Fruit fly (Drosophila melanogaster) whole organism, prepupa: Measurements from ENCODE around the gene chas.
A peak's percentile ranks its signal among the peaks of the same experiment; 100 is the strongest.

ENCODE experiments used
- CG10631 ChIP-seq: fragments of 200-800 bp; sonication (Bioruptor generic); optimal IDR thresholded peaks from 2 replicates; lab custom pipeline; 2016; ENCODE audit warnings: missing biosample characterization, missing genetic modification characterization
- CG11294 ChIP-seq: fragments of 200-800 bp; sonication (Bioruptor generic); IDR thresholded peaks from 2 replicates; pipeline ENCODE4 v1.3.6; 2022; ENCODE audit warnings: missing biosample characterization, missing genetic modification characterization
- CG11762 ChIP-seq: fragments of 200-800 bp; sonication (Bioruptor generic); optimal IDR thresholded peaks from 3 replicates; lab custom pipeline; 2016; ENCODE audit warnings: missing biosample characterization, missing genetic modification characterization; ENCODE audit not compliant: insufficient read depth
- CG15336 ChIP-seq: fragments of 200-800 bp; sonication (Bioruptor generic); IDR thresholded peaks from 2 replicates; pipeline ENCODE4 v1.3.6; 2022; ENCODE audit warnings: missing biosample characterization, missing genetic modification characterization
- CG3032 ChIP-seq: fragments of 200-800 bp; optimal IDR thresholded peaks from 2 replicates; lab custom pipeline; 2019; ENCODE audit warnings: missing biosample characterization, mild to moderate bottlenecking, missing genetic modification characterization, moderate library complexity
- CG32006 ChIP-seq: fragments of 200-800 bp; sonication (Bioruptor generic); optimal IDR thresholded peaks from 3 replicates; lab custom pipeline; 2017; ENCODE audit warnings: missing biosample characterization, mild to moderate bottlenecking, missing genetic modification characterization
- CG34406 ChIP-seq: fragments of 200-800 bp; sonication (Bioruptor generic); optimal IDR thresholded peaks from 3 replicates; lab custom pipeline; 2016; ENCODE audit warnings: missing biosample characterization, missing genetic modification characterization
- CG4318 ChIP-seq: fragments of 200-800 bp; sonication (Bioruptor generic); optimal IDR thresholded peaks from 3 replicates; lab custom pipeline; 2017; ENCODE audit warnings: missing biosample characterization, mild to moderate bottlenecking, missing genetic modification characterization
- CG6276 ChIP-seq: fragments of 200-800 bp; sonication (Bioruptor generic); optimal IDR thresholded peaks from 2 replicates; lab custom pipeline; 2017; ENCODE audit warnings: missing biosample characterization, mild to moderate bottlenecking, missing genetic modification characterization
- CG6792 ChIP-seq: fragments of 200-800 bp; sonication (Bioruptor generic); optimal IDR thresholded peaks from 3 replicates; lab custom pipeline; 2016; ENCODE audit warnings: missing biosample characterization, missing genetic modification characterization
- CG6808 ChIP-seq: fragments of 200-800 bp; sonication (Bioruptor generic); optimal IDR thresholded peaks from 3 replicates; lab custom pipeline; 2017; ENCODE audit warnings: missing biosample characterization, missing genetic modification characterization, mild to moderate bottlenecking, moderate library complexity, missing genetic modification reagents
- CG6854 ChIP-seq: fragments of 200-800 bp; sonication (Bioruptor generic); optimal IDR thresholded peaks from 2 replicates; lab custom pipeline; 2017; ENCODE audit warnings: missing biosample characterization, mild to moderate bottlenecking, missing genetic modification characterization
- CG8119 ChIP-seq: fragments of 200-800 bp; sonication (Bioruptor generic); IDR thresholded peaks from 3 replicates; pipeline ENCODE4 v1.3.6; 2022; ENCODE audit warnings: missing biosample characterization, missing genetic modification characterization
- CG8319 ChIP-seq: fragments of 200-800 bp; sonication (Bioruptor generic); optimal IDR thresholded peaks from 3 replicates; lab custom pipeline; 2016; ENCODE audit warnings: missing biosample characterization, missing genetic modification characterization
- CG8632 ChIP-seq: fragments of 200-800 bp; sonication (Bioruptor generic); optimal IDR thresholded peaks from 3 replicates; lab custom pipeline; 2016; ENCODE audit warnings: missing biosample characterization, missing genetic modification characterization
- CG9139 ChIP-seq: fragments of 200-800 bp; sonication (Bioruptor generic); optimal IDR thresholded peaks from 3 replicates; lab custom pipeline; 2017; ENCODE audit warnings: missing biosample characterization, mild to moderate bottlenecking, missing genetic modification characterization
- Eip78C ChIP-seq: fragments of 200-800 bp; sonication (Bioruptor generic); peaks from one replicate; lab custom pipeline; 2016; ENCODE audit warnings: missing biosample characterization, missing genetic modification characterization
- Eip93F ChIP-seq: fragments of 200-800 bp; sonication (Bioruptor generic); optimal IDR thresholded peaks from 2 replicates; lab custom pipeline; 2016; ENCODE audit warnings: missing biosample characterization, mild to moderate bottlenecking, missing genetic modification characterization
- Ets96B ChIP-seq: fragments of 200-800 bp; optimal IDR thresholded peaks from 2 replicates; lab custom pipeline; 2019; ENCODE audit warnings: missing biosample characterization, mild to moderate bottlenecking, missing genetic modification characterization, moderate library complexity
- Gug ChIP-seq: fragments of 200-800 bp; sonication (Bioruptor generic); IDR thresholded peaks from 2 replicates; pipeline ENCODE4 v1.3.6; 2022; ENCODE audit warnings: missing biosample characterization, missing genetic modification characterization
- Hr39 ChIP-seq: fragments of 200-800 bp; sonication (Bioruptor generic); optimal IDR thresholded peaks from 2 replicates; lab custom pipeline; 2016; ENCODE audit warnings: missing biosample characterization, missing genetic modification characterization
- Met ChIP-seq: fragments of 200-800 bp; sonication (Bioruptor generic); optimal IDR thresholded peaks from 3 replicates; lab custom pipeline; 2016; ENCODE audit warnings: missing biosample characterization, missing genetic modification characterization
- Sox14 ChIP-seq: fragments of 200-800 bp; sonication (Bioruptor generic); optimal IDR thresholded peaks from 3 replicates; lab custom pipeline; 2016; ENCODE audit warnings: missing biosample characterization, missing genetic modification characterization
- fd59A ChIP-seq: fragments of 200-800 bp; sonication (Bioruptor generic); optimal IDR thresholded peaks from 2 replicates; lab custom pipeline; 2017; ENCODE audit warnings: missing biosample characterization, mild to moderate bottlenecking, missing genetic modification characterization, missing genetic modification reagents
- fd85E ChIP-seq: fragments of 200-800 bp; sonication (Bioruptor generic); optimal IDR thresholded peaks from 3 replicates; lab custom pipeline; 2016; ENCODE audit warnings: missing biosample characterization, missing genetic modification characterization
- fkh ChIP-seq: fragments of 200-800 bp; sonication (Bioruptor generic); optimal IDR thresholded peaks from 3 replicates; lab custom pipeline; 2017; ENCODE audit warnings: missing biosample characterization, mild to moderate bottlenecking, missing genetic modification characterization, moderate library complexity
- lz ChIP-seq: fragments of 200-800 bp; sonication (Bioruptor generic); optimal IDR thresholded peaks from 3 replicates; lab custom pipeline; 2016; ENCODE audit warnings: missing biosample characterization, missing genetic modification characterization
- ss ChIP-seq, 2 experiments: fragments of 200-800 bp; sonication (Bioruptor generic); optimal IDR thresholded peaks; 2 replicates in 1 of 2; 3 replicates in 1 of 2; lab custom pipeline; 2017 to 2018; ENCODE audit warnings: mild to moderate bottlenecking in 2 of 2, missing biosample characterization in 2 of 2, missing genetic modification characterization in 2 of 2, moderate library complexity in 1 of 2
- svp ChIP-seq: fragments of 200-800 bp; sonication (Bioruptor generic); peaks from one replicate; lab custom pipeline; 2016; ENCODE audit warnings: missing biosample characterization, missing genetic modification characterization
- vri ChIP-seq: fragments of 200-800 bp; sonication (Bioruptor generic); optimal IDR thresholded peaks from 3 replicates; lab custom pipeline; 2016; ENCODE audit warnings: missing biosample characterization, mild to moderate bottlenecking, missing genetic modification characterization

Gene chas

DNA sequence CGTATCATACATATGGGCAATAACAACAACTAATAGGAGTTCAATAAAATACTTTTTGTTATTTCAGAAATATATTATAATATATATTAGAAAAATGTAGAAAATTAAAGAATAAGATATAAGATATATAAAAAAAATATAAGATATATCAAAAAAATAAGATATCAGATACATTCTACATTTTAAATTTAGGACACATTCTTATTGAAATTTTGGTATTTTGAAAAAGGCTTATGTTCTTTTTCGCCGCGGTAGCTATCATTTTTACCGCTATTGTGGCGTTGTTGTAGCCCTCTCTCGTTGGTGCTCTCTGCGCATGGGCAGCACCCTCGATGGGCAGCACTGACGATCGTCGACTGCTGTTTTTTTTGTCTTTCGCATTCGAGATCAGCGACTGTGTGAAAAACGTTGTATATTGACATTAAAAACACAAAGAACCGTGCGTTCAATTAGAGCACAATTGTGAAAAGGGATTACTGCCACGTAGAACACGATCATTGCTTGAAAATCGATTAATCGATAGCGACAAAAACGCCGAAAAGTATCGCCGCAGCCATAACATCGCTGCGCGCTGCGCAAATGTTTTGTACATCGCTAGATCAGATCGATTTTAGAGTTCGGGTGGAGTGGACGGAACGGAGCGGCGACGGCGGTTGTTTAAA lies 39.4 kb upstream of the chas start (continued):
- TF ChIP-seq fd59A (GFP tag; lab: Kevin White, UChicago) (no peak), CG11294 (GFP tag; lab: Robert Waterston, UW) (no peak; the same call in 1 of the 2 replicates), Eip93F (GFP tag; lab: Kevin White, UChicago) (no peak), vri (GFP tag; lab: Kevin White, UChicago) (no peak), ss (GFP tag; optimal IDR thresholded peaks at IDR 0.05; lab: Kevin White, UChicago) (no peak), CG4318 (GFP tag; lab: Kevin White, UChicago) (peak; percentile 7), CG8119 (GFP tag; lab: Robert Waterston, UW) (peak; percentile 70), CG32006 (GFP tag; lab: Kevin White, UChicago) (peak; percentile 48), Ets96B (tag; lab: Kevin White, UChicago) (peak; percentile 37), CG15336 (GFP tag; lab: Robert Waterston, UW) (peak; percentile 59; the same call in 1 of the 2 replicates), CG6854 (no peak), CG3032 (tag; lab: Kevin White, UChicago) (peak; percentile 32), Hr39 (GFP tag; lab: Kevin White, UChicago) (no peak), fkh (GFP tag; lab: Kevin White, UChicago) (no peak), lz (GFP tag; lab: Kevin White, UChicago) (peak; percentile 49), Sox14 (GFP tag; lab: Kevin White, UChicago) (peak; percentile 50), Met (GFP tag; lab: Kevin White, UChicago) (peak; percentile 10)
- TF ChIP-seq, all 60 proteins: peak for 34

DNA sequence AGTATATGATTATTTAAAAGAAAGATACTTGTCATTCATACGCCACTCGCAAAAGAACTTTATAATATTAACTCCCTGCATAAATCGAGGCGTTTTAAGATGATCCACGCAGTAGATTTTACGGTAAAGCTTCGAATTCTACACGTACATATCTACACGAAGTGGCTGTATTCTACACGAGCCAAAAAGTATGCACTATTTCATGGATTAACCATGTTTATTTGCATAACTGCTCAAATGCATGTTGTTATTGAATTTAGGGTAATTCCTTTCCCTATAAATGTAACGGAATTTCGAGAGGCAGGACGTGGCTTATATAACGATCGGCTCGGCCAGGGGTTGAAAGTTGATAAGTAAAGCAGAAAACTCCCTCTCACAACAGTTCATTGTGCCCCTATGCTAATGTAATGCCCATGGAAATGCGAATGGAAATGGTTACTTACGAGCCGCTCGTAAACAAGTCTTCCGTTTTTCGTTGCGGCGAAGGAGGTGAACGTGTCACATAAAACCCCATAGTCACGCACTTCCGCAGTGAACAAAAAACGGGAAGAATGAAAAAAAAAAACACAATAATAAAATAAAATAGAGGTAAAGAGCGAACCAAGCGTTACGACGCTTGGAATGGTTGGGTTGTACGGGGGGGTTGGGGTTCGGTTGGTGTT lies 38.6 kb upstream of the chas start:
- TF ChIP-seq Eip78C (peak; percentile 38), Gug (no peak), ss (GFP tag; optimal IDR thresholded peaks at IDR 0.05; lab: Kevin White, UChicago) (peak in 1 of 2 experiments; percentile 70), fkh (GFP tag; lab: Kevin White, UChicago) (peak; percentile 85), CG6792 (no peak), CG10631 (GFP tag; lab: Kevin White, UChicago) (no peak), CG8632 (GFP tag; lab: Kevin White, UChicago) (no peak), Hr39 (GFP tag; lab: Kevin White, UChicago) (no peak), CG8319 (GFP tag; lab: Kevin White, UChicago) (no peak), CG9139 (GFP tag; lab: Kevin White, UChicago) (no peak), CG34406 (no peak), svp (GFP tag; lab: Kevin White, UChicago) (peak; percentile 19)
- TF ChIP-seq, all 60 proteins: peak for 4

DNA sequence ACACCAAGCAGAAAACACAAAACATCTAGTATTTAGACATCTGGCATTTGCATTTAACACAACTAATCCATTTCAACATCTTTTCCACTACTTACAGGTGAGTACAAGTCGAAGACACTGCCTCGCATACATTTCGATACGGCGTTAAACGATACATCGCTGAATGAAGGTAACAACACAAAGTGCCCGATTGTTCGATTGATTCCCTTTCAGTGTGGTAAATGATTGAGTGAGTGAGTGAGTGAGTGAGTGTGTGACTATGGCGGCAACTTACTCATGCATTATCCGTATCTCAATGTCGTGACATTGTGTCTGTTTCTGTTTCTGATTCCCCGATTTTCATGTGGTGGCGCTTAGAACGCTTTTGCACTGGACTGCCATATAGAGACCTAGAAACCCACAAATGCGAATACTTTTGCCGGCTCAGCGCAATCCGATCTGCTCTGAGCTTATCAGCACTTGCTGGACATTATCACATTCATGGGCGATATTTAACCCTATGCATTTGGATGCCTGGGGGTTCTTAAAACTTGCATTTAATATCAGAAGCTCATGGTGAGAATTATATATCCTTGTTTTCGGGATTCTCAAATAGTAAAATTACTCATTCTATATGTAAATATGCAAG lies 37.7 kb upstream of the chas start:
- TF ChIP-seq fd85E (GFP tag; lab: Kevin White, UChicago), result no peak
- peak; percentile 58 for TF ChIP-seq Eip78C
- TF ChIP-seq CG6792, result no peak
- TF ChIP-seq CG8632 (GFP tag; lab: Kevin White, UChicago), result no peak
- no peak for TF ChIP-seq CG6276 (GFP tag; lab: Kevin White, UChicago)
- TF ChIP-seq svp (GFP tag; lab: Kevin White, UChicago), result peak; percentile 38
- no peak for TF ChIP-seq CG4318 (GFP tag; lab: Kevin White, UChicago)
- TF ChIP-seq vri (GFP tag; lab: Kevin White, UChicago), result no peak
- TF ChIP-seq Sox14 (GFP tag; lab: Kevin White, UChicago), result no peak
- TF ChIP-seq CG11762 (GFP tag; lab: Kevin White, UChicago), result no peak
- no peak for TF ChIP-seq CG6808 (GFP tag; lab: Kevin White, UChicago)
- no peak for TF ChIP-seq CG32006 (GFP tag; lab: Kevin White, UChicago)
- TF ChIP-seq, all 60 proteins: peak for 2

DNA sequence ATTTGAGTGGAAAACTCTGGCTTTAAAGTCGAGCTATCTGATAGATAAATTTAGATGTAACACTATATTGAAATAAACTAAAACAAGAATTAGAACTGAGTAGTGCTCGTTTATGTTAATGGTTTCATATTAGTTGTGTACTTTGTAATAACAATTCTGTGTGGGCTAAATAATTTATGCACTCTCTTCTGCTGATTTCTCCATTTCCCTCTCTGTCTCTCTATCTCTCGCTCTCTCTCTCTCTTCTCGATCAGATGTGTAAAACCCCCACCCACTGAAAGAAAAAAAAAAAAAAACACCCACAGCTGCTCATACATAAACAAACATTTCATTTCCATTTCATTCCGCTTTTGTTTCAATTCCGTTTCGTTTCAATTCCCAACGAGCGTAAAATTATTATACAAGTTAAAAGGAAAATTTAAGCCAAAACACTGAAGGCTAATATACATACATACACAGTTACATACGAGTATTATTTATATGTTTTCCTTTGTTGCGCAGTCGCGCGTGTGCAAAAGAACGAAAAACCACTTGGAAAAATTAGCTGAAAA lies 35.2 kb upstream of the chas start:
- no peak for TF ChIP-seq CG6276 (GFP tag; lab: Kevin White, UChicago)
- peak; percentile 27 for TF ChIP-seq fkh (GFP tag; lab: Kevin White, UChicago)
